Fruit fly (Drosophila melanogaster): Measurements from ENCODE around the gene Hipk.

Hipk gene

DNA sequence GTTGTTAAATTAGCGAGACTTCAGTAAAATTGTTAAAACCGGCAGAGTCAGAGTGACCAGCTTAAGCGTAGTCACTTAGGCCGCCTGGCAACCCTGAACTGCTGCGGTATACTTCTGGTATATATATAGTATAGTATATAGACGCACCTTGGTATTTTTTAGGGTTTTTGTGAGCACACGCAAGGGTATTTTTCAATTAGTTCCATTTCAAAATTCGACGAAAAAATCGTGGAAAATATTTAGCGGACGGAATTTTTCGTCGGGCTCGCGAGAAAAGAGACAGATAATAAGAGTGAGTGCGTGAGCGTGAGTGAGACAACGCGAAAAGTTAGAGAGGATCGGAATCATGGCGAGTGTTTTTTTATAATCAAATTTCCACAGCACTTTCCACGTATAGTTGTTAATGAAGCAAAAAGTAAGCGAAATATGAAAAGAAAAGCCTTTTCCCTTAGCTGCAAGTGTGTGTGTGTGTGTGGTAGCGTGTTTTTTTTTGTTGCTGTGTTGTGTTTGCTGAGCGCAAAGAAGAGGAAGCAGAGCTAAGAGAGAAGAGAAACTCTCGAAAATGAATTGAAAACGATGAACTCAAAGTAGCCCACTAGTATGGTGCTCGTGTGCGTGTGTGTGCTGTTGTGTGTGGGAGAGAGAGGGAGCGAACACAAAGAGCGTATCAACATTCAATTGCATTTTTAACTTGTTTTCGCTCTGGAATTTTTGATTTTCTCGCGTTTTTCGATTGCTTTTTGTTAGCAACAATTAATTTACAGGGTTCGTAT lies at the start of gene Hipk, which contains the start of gene Cypl (continued):
- TF ChIP-seq HLHmδ (GFP tag; optimal IDR thresholded peaks at IDR 0.05), result peak; percentile 23
- no peak for TF ChIP-seq mam (GFP tag; optimal IDR thresholded peaks at IDR 0.05)
- TF ChIP-seq HLH3B (GFP tag; IDR thresholded peaks at IDR 0.05), result no peak
- no peak for TF ChIP-seq luna (GFP tag; optimal IDR thresholded peaks at IDR 0.05)
- no peak for TF ChIP-seq ham (GFP tag; IDR thresholded peaks at IDR 0.05)
- TF ChIP-seq CG13894 (tag; optimal IDR thresholded peaks at IDR 0.05), result peak; percentile 75
- TF ChIP-seq Hsf (GFP tag; optimal IDR thresholded peaks at IDR 0.05), result peak; percentile 32
- TF ChIP-seq pzg (GFP tag; optimal IDR thresholded peaks at IDR 0.05), result peak; percentile 99
- TF ChIP-seq CG15514 (GFP tag; optimal IDR thresholded peaks at IDR 0.05), result peak; percentile 75
- no peak for TF ChIP-seq CG3065 (GFP tag; optimal IDR thresholded peaks at IDR 0.05)
- peak; percentile 97 for TF ChIP-seq cg (GFP tag; optimal IDR thresholded peaks at IDR 0.05)
- TF ChIP-seq Ets65A (GFP tag), result no peak
- TF ChIP-seq CG17612 (GFP tag; IDR thresholded peaks at IDR 0.05), result no peak
- no peak for TF ChIP-seq gt (GFP tag; IDR thresholded peaks at IDR 0.05)
- peak; percentile 66 for TF ChIP-seq CG8924 (tag; optimal IDR thresholded peaks at IDR 0.05)
- 0 out of 3 replicates have a peak, but pooled peaks have one; percentile 36 for TF ChIP-seq so (GFP tag; IDR thresholded peaks at IDR 0.05)
- no peak for TF ChIP-seq CG17912 (GFP tag; optimal IDR thresholded peaks at IDR 0.05)
- TF ChIP-seq CG10959 (GFP tag; IDR thresholded peaks at IDR 0.05), result no peak
- peak; percentile 5 for TF ChIP-seq CG2120 (GFP tag; optimal IDR thresholded peaks at IDR 0.05)
- TF ChIP-seq tup (GFP tag; optimal IDR thresholded peaks at IDR 0.05), result no peak
- peak; percentile 28 for TF ChIP-seq Bdp1 (GFP tag; optimal IDR thresholded peaks at IDR 0.05)
- TF ChIP-seq Sox102F (GFP tag; optimal IDR thresholded peaks at IDR 0.05), result no peak
- TF ChIP-seq chif (GFP tag; optimal IDR thresholded peaks at IDR 0.05), result peak in 1 of 2 experiments; percentile 13
- peak; percentile 26 for TF ChIP-seq CG1529 (GFP tag; optimal IDR thresholded peaks at IDR 0.05)
- no peak for TF ChIP-seq CG11085 (GFP tag; IDR thresholded peaks at IDR 0.05)
- no peak for TF ChIP-seq Ptx1 (GFP tag; IDR thresholded peaks at IDR 0.05)
- no peak for TF ChIP-seq Blimp-1 (GFP tag; optimal IDR thresholded peaks at IDR 0.05)
- peak; percentile 30 for TF ChIP-seq Dek (tag; optimal IDR thresholded peaks at IDR 0.05)
- TF ChIP-seq CG4820 (GFP tag; optimal IDR thresholded peaks at IDR 0.05), result no peak
- no peak for TF ChIP-seq salm (tag; optimal IDR thresholded peaks at IDR 0.05)
- TF ChIP-seq ash1 (GFP tag; optimal IDR thresholded peaks at IDR 0.05), result no peak
- TF ChIP-seq CG5180 (GFP tag; optimal IDR thresholded peaks at IDR 0.05), result peak; percentile 38
- TF ChIP-seq bowl (GFP tag; IDR thresholded peaks at IDR 0.05), result no peak
- TF ChIP-seq ewg (GFP tag; optimal IDR thresholded peaks at IDR 0.05), result no peak
- TF ChIP-seq CG14441 (GFP tag; IDR thresholded peaks at IDR 0.05), result no peak
- peak; percentile 48 for TF ChIP-seq CG4328 (GFP tag; optimal IDR thresholded peaks at IDR 0.05)
- peak; percentile 2 for TF ChIP-seq ftz-f1 (GFP tag; optimal IDR thresholded peaks at IDR 0.05)
- TF ChIP-seq grau (tag; optimal IDR thresholded peaks at IDR 0.05), result peak; percentile 16
- peak; percentile 40 for TF ChIP-seq CG7745 (tag; optimal IDR thresholded peaks at IDR 0.05)
- no peak for TF ChIP-seq p53 (GFP tag; optimal IDR thresholded peaks at IDR 0.05)
- no peak for TF ChIP-seq sima (GFP tag; optimal IDR thresholded peaks at IDR 0.05)
- TF ChIP-seq NK7.1 (GFP tag; optimal IDR thresholded peaks at IDR 0.05), result no peak
- no peak for TF ChIP-seq D19A (tag; optimal IDR thresholded peaks at IDR 0.05)
- TF ChIP-seq CG7357 (GFP tag; IDR thresholded peaks at IDR 0.05), result no peak
- TF ChIP-seq Ada2b (GFP tag; IDR thresholded peaks at IDR 0.05), result no peak
- no peak for TF ChIP-seq ro (GFP tag; IDR thresholded peaks at IDR 0.05)
- no peak for TF ChIP-seq gce (GFP tag; IDR thresholded peaks at IDR 0.05)
- TF ChIP-seq CG11504 (tag; optimal IDR thresholded peaks at IDR 0.05), result peak; percentile 54
- TF ChIP-seq E2f1 (GFP tag; IDR thresholded peaks at IDR 0.05), result peak; percentile 10; the same call in 1 of the 2 replicates
- TF ChIP-seq CG3726 (GFP tag; IDR thresholded peaks at IDR 0.05), result no peak
- TF ChIP-seq ase (GFP tag; IDR thresholded peaks at IDR 0.05), result no peak

Data from whole organism, embryonic.